Fruit fly (Drosophila melanogaster) whole organism, embryonic: ENCODE measurements around the gene Drs.

Experiments used
- Atf-2 ChIP-seq: fragments of 200-800 bp; sonication (Bioruptor generic); optimal IDR thresholded peaks from 2 replicates; lab custom pipeline; 2016; ENCODE audit warnings: missing biosample characterization, missing genetic modification characterization
- CG10267 ChIP-seq: fragments of 200-800 bp; sonication (Bioruptor generic); optimal IDR thresholded peaks from 2 replicates; lab custom pipeline; 2018; ENCODE audit warnings: missing biosample characterization, mild to moderate bottlenecking, missing genetic modification characterization, moderate library complexity
- CG10431 ChIP-seq: fragments of 200-800 bp; sonication (Bioruptor generic); optimal IDR thresholded peaks from 3 replicates; lab custom pipeline; 2018; ENCODE audit warnings: missing biosample characterization, mild to moderate bottlenecking, missing genetic modification characterization
- CG12942 ChIP-seq: fragments of 200-800 bp; sonication (Bioruptor generic); optimal IDR thresholded peaks from 3 replicates; lab custom pipeline; 2016; ENCODE audit warnings: missing biosample characterization, missing genetic modification characterization
- CG1529 ChIP-seq: fragments of 200-800 bp; sonication (Bioruptor generic); optimal IDR thresholded peaks from 3 replicates; lab custom pipeline; 2018; ENCODE audit warnings: missing biosample characterization, missing genetic modification characterization
- CG16813 ChIP-seq: fragments of 200-800 bp; sonication (Bioruptor generic); IDR thresholded peaks from 3 replicates; pipeline ENCODE4 v1.3.6; 2022; ENCODE audit warnings: missing biosample characterization, missing genetic modification characterization; ENCODE audit not compliant: partially characterized antibody
- CG17328 ChIP-seq: fragments of 200-800 bp; sonication (Bioruptor generic); IDR thresholded peaks from 2 replicates; pipeline ENCODE4 v1.3.6; 2022; ENCODE audit warnings: missing biosample characterization, missing genetic modification characterization
- CG18011 ChIP-seq: fragments of 200-800 bp; sonication (Bioruptor generic); optimal IDR thresholded peaks from 2 replicates; lab custom pipeline; 2017; ENCODE audit warnings: missing biosample characterization, missing genetic modification characterization, mild to moderate bottlenecking, moderate library complexity, missing genotype
- CG2712 ChIP-seq: fragments of 200-800 bp; optimal IDR thresholded peaks from 3 replicates; lab custom pipeline; 2019; ENCODE audit warnings: missing biosample characterization, mild to moderate bottlenecking, missing genetic modification characterization, moderate library complexity
- CG6254 ChIP-seq: fragments of 200-800 bp; sonication (Bioruptor generic); optimal IDR thresholded peaks from 3 replicates; lab custom pipeline; 2017; ENCODE audit warnings: mild to moderate bottlenecking, missing biosample characterization, missing genetic modification reagents, missing genetic modification characterization
- CG6791 ChIP-seq: fragments of 200-800 bp; sonication (Bioruptor generic); IDR thresholded peaks from 3 replicates; pipeline ENCODE4 v1.3.6; 2022; ENCODE audit warnings: missing biosample characterization, missing genetic modification characterization; ENCODE audit not compliant: partially characterized antibody
- CG8089 ChIP-seq: fragments of 200-800 bp; sonication (Bioruptor generic); optimal IDR thresholded peaks from 3 replicates; lab custom pipeline; 2016; ENCODE audit warnings: missing biosample characterization, missing genetic modification characterization
- CG8765 ChIP-seq: fragments of 200-800 bp; sonication (Bioruptor generic); IDR thresholded peaks from 2 replicates; pipeline ENCODE4 v1.3.6; 2022; ENCODE audit warnings: missing biosample characterization, missing genetic modification characterization
- CG9609 ChIP-seq: fragments of 200-800 bp; sonication (Bioruptor generic); optimal IDR thresholded peaks from 3 replicates; lab custom pipeline; 2016; ENCODE audit warnings: missing biosample characterization, missing genetic modification characterization
- CG9727 ChIP-seq: fragments of 200-800 bp; sonication (Bioruptor generic); optimal IDR thresholded peaks from 3 replicates; lab custom pipeline; 2017; ENCODE audit warnings: missing biosample characterization, mild to moderate bottlenecking, missing genetic modification characterization
- CkIIα-i1 ChIP-seq: fragments of 200-800 bp; sonication (Bioruptor generic); IDR thresholded peaks from 2 replicates; pipeline ENCODE4 v1.3.6; 2022; ENCODE audit warnings: missing biosample characterization, missing genetic modification characterization
- D19A ChIP-seq: fragments of 200-800 bp; optimal IDR thresholded peaks from 3 replicates; lab custom pipeline; 2019; ENCODE audit warnings: missing biosample characterization, mild to moderate bottlenecking, missing genetic modification characterization, moderate library complexity
- HLHmδ ChIP-seq: fragments of 200-800 bp; sonication (Bioruptor generic); optimal IDR thresholded peaks from 2 replicates; lab custom pipeline; 2018; ENCODE audit warnings: missing biosample characterization, mild to moderate bottlenecking, missing genetic modification characterization, moderate library complexity
- Hand ChIP-seq: fragments of 200-800 bp; sonication (Bioruptor generic); optimal IDR thresholded peaks from 2 replicates; lab custom pipeline; 2017; ENCODE audit warnings: mild to moderate bottlenecking, missing biosample characterization, missing genetic modification reagents, missing genetic modification characterization
- Hey ChIP-seq: fragments of 200-800 bp; sonication (Bioruptor generic); optimal IDR thresholded peaks from 3 replicates; lab custom pipeline; 2018; ENCODE audit warnings: missing biosample characterization, mild to moderate bottlenecking, missing genetic modification characterization
- HmgZ ChIP-seq: fragments of 200-800 bp; sonication (Bioruptor generic); optimal IDR thresholded peaks from 2 replicates; lab custom pipeline; 2018; ENCODE audit warnings: missing biosample characterization, mild to moderate bottlenecking, missing genetic modification characterization
- Hr3 ChIP-seq: fragments of 200-800 bp; sonication (Bioruptor generic); optimal IDR thresholded peaks from 3 replicates; lab custom pipeline; 2016; ENCODE audit warnings: missing biosample characterization, missing genetic modification characterization
- Lhr ChIP-seq: fragments of 200-800 bp; sonication (Bioruptor generic); optimal IDR thresholded peaks from 3 replicates; lab custom pipeline; 2017; ENCODE audit warnings: mild to moderate bottlenecking, missing biosample characterization, missing genetic modification reagents, missing genetic modification characterization
- Lpt ChIP-seq: fragments of >200 bp; optimal IDR thresholded peaks from 2 replicates; lab custom pipeline; 2018; ENCODE audit warnings: missing biosample characterization, missing genetic modification characterization
- Meics ChIP-seq: fragments of 200-800 bp; sonication (Bioruptor generic); optimal IDR thresholded peaks from 2 replicates; lab custom pipeline; 2017; ENCODE audit warnings: missing biosample characterization, mild to moderate bottlenecking, missing genetic modification characterization
- Opbp ChIP-seq: fragments of 200-800 bp; sonication (Bioruptor generic); IDR thresholded peaks from 3 replicates; pipeline ENCODE4 v1.3.6; 2022; ENCODE audit warnings: missing biosample characterization, missing genetic modification characterization; ENCODE audit not compliant: partially characterized antibody
- Ptx1 ChIP-seq: fragments of 200-800 bp; sonication (Bioruptor generic); IDR thresholded peaks from 2 replicates; pipeline ENCODE4 v1.3.6; 2022; ENCODE audit warnings: missing biosample characterization, missing genetic modification characterization
- Scr ChIP-seq: fragments of 200-800 bp; sonication (Bioruptor generic); IDR thresholded peaks from 2 replicates; pipeline ENCODE4 v1.3.6; 2022; ENCODE audit warnings: missing biosample characterization, missing genetic modification characterization; ENCODE audit not compliant: partially characterized antibody
- bsh ChIP-seq, 2 experiments: fragments of 200-800 bp; sonication (Bioruptor generic); optimal IDR thresholded peaks; 2 replicates each; lab custom pipeline; 2017 to 2018; ENCODE audit warnings: mild to moderate bottlenecking in 2 of 2, missing biosample characterization in 2 of 2, missing genetic modification characterization in 2 of 2, moderate library complexity in 1 of 2
- chif ChIP-seq, 2 experiments: fragments of 200-800 bp; sonication (Bioruptor generic); optimal IDR thresholded peaks; 3 replicates each; lab custom pipeline; 2016; ENCODE audit warnings: missing biosample characterization in 2 of 2, missing genetic modification characterization in 2 of 2
- danr ChIP-seq: fragments of 200-800 bp; sonication (Bioruptor generic); IDR thresholded peaks from 2 replicates; pipeline ENCODE4 v1.3.6; 2022; ENCODE audit warnings: missing biosample characterization, missing genetic modification characterization
- dpn ChIP-seq, 2 experiments: fragments of 200-800 bp; sonication (Bioruptor generic); optimal IDR thresholded peaks; 3 replicates each; lab custom pipeline; 2016; ENCODE audit warnings: missing biosample characterization in 2 of 2, missing genetic modification characterization in 2 of 2
- ems ChIP-seq: fragments of 200-800 bp; sonication (Bioruptor generic); optimal IDR thresholded peaks from 3 replicates; lab custom pipeline; 2016; ENCODE audit warnings: missing biosample characterization, missing genetic modification characterization
- gsb-n ChIP-seq: fragments of 200-800 bp; sonication (Bioruptor generic); optimal IDR thresholded peaks from 3 replicates; lab custom pipeline; 2018; ENCODE audit warnings: missing biosample characterization, mild to moderate bottlenecking, missing genetic modification characterization
- her ChIP-seq: fragments of 200-800 bp; sonication (Bioruptor generic); optimal IDR thresholded peaks from 2 replicates; lab custom pipeline; 2016; ENCODE audit warnings: missing biosample characterization, missing genetic modification characterization
- jumu ChIP-seq: fragments of 200-800 bp; sonication (Bioruptor generic); optimal IDR thresholded peaks from 3 replicates; lab custom pipeline; 2016; ENCODE audit warnings: missing biosample characterization, missing genetic modification characterization
- klu ChIP-seq: fragments of 200-800 bp; sonication (Bioruptor generic); IDR thresholded peaks from 2 replicates; pipeline ENCODE4 v1.3.6; 2022; ENCODE audit warnings: missing biosample characterization, missing genetic modification characterization
- mld ChIP-seq: fragments of 200-800 bp; sonication (Bioruptor generic); IDR thresholded peaks from 3 replicates; pipeline ENCODE4 v1.3.6; 2022; ENCODE audit warnings: missing biosample characterization, missing genetic modification characterization; ENCODE audit not compliant: partially characterized antibody
- nom ChIP-seq: fragments of 200-800 bp; sonication (Bioruptor generic); optimal IDR thresholded peaks from 2 replicates; lab custom pipeline; 2017; ENCODE audit warnings: missing biosample characterization, missing genetic modification characterization, mild to moderate bottlenecking, moderate library complexity, missing genetic modification reagents
- odd ChIP-seq: fragments of 200-800 bp; sonication (Bioruptor generic); optimal IDR thresholded peaks from 2 replicates; lab custom pipeline; 2017; ENCODE audit warnings: missing biosample characterization, mild to moderate bottlenecking, missing genetic modification characterization
- peb ChIP-seq: fragments of 200-800 bp; sonication (Bioruptor generic); IDR thresholded peaks from 2 replicates; pipeline ENCODE4 v1.3.6; 2022; ENCODE audit warnings: missing biosample characterization, missing genetic modification characterization
- pfk ChIP-seq: fragments of 200-800 bp; sonication (Bioruptor generic); optimal IDR thresholded peaks from 2 replicates; lab custom pipeline; 2018; ENCODE audit warnings: missing biosample characterization, mild to moderate bottlenecking, missing genetic modification characterization, moderate library complexity
- pzg ChIP-seq: fragments of 200-800 bp; sonication (Bioruptor generic); optimal IDR thresholded peaks from 3 replicates; lab custom pipeline; 2018; ENCODE audit warnings: missing biosample characterization, mild to moderate bottlenecking, missing genetic modification characterization, moderate library complexity
- sd ChIP-seq: fragments of 200-800 bp; sonication (Bioruptor generic); optimal IDR thresholded peaks from 3 replicates; lab custom pipeline; 2018; ENCODE audit warnings: missing biosample characterization, mild to moderate bottlenecking, missing genetic modification characterization, moderate library complexity
- stc ChIP-seq: fragments of 200-800 bp; sonication (Bioruptor generic); IDR thresholded peaks from 2 replicates; pipeline ENCODE4 v1.3.6; 2022; ENCODE audit warnings: missing biosample characterization, missing genetic modification characterization
- twi ChIP-seq: fragments of 200-800 bp; optimal IDR thresholded peaks from 2 replicates; lab custom pipeline; 2019; ENCODE audit warnings: missing biosample characterization, mild to moderate bottlenecking, missing genetic modification characterization, moderate library complexity
- unc-4 ChIP-seq: fragments of 200-800 bp; sonication (Bioruptor generic); IDR thresholded peaks from 2 replicates; pipeline ENCODE4 v1.3.6; 2022; ENCODE audit warnings: missing biosample characterization, missing genetic modification characterization; ENCODE audit not compliant: partially characterized antibody
- vnd ChIP-seq: fragments of 200-800 bp; sonication (Bioruptor generic); IDR thresholded peaks from 3 replicates; pipeline ENCODE4 v1.3.6; 2022; ENCODE audit warnings: missing biosample characterization, missing genetic modification characterization; ENCODE audit not compliant: partially characterized antibody
- zfh2 ChIP-seq: fragments of 200-800 bp; sonication (Bioruptor generic); optimal IDR thresholded peaks from 2 replicates; lab custom pipeline; 2016; ENCODE audit warnings: missing biosample characterization, missing genetic modification characterization

The Drs gene

DNA sequence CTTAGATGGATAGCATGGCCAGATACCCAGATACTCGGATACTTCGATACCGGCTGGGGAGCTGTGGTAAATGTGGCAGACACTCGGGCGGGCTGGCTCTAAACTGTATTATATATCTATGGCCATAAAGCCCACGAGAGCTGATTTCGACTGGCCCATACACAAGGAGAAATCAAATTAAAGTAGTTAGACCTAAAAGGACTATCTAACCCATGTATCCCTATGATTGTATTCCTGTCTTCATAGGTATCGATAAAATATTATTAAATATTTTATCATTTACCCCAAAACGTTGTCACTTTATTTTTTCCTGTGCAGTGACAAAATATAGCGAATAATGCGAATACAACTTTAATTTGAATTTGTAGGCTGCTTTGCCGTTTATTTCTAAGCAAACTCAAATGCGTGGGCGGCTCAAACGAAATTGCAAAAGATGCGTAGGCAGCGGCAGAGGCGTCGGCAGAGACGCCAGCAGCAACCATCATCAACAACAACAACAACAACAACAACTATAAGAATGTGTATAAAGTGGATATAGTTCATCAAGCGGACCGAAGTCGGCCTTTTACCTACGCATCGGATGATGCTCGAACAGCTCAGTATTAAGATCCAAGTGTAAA lies 12.6 kb downstream of the Drs start (continued):
- TF ChIP-seq dpn (GFP tag; optimal IDR thresholded peaks at IDR 0.05; lab: Kevin White, UChicago) (peak; percentile 6 to 17), twi (tag; lab: Kevin White, UChicago) (no peak), CG8089 (GFP tag; lab: Kevin White, UChicago) (no peak), nom (GFP tag; lab: Kevin White, UChicago) (no peak), gsb-n (tag; lab: Kevin White, UChicago) (no peak), Lhr (GFP tag; lab: Kevin White, UChicago) (no peak), Hr3 (GFP tag; lab: Kevin White, UChicago) (no peak), D19A (tag; lab: Kevin White, UChicago) (no peak), unc-4 (GFP tag; lab: Robert Waterston, UW) (no peak), CG10431 (GFP tag; lab: Kevin White, UChicago) (no peak), Hand (GFP tag; lab: Kevin White, UChicago) (no peak), zfh2 (peak; percentile 14), CG1529 (GFP tag; lab: Kevin White, UChicago) (no peak), pfk (GFP tag; lab: Kevin White, UChicago) (no peak), CG12942 (GFP tag; lab: Kevin White, UChicago) (no peak), Ptx1 (GFP tag; lab: Robert Waterston, UW) (peak; percentile 65), CG10267 (tag; lab: Kevin White, UChicago) (no peak), Atf-2 (no peak), CG9609 (GFP tag; lab: Kevin White, UChicago) (no peak), peb (GFP tag; lab: Robert Waterston, UW) (0 out of 2 replicates have a peak, but pooled peaks have one; percentile 23), Opbp (GFP tag; lab: Robert Waterston, UW) (no peak), danr (GFP tag; lab: Robert Waterston, UW) (peak; percentile 34; the same call in 1 of the 2 replicates), CG8765 (GFP tag; lab: Robert Waterston, UW) (peak; percentile 39), CG2712 (tag; lab: Kevin White, UChicago) (no peak), ems (GFP tag; lab: Kevin White, UChicago) (no peak), odd (GFP tag; lab: Kevin White, UChicago) (no peak), mld (GFP tag; lab: Robert Waterston, UW) (no peak), klu (GFP tag; lab: Robert Waterston, UW) (0 out of 2 replicates have a peak, but pooled peaks have one; percentile 8), HLHmδ (GFP tag; lab: Kevin White, UChicago) (no peak), CG9727 (GFP tag; lab: Kevin White, UChicago) (no peak), vnd (GFP tag; lab: Robert Waterston, UW) (no peak), Hey (tag; lab: Kevin White, UChicago) (no peak), CG6254 (GFP tag; lab: Kevin White, UChicago) (no peak), chif (GFP tag; optimal IDR thresholded peaks at IDR 0.05; lab: Kevin White, UChicago) (no peak), stc (GFP tag; lab: Robert Waterston, UW) (peak; percentile 43; the same call in 1 of the 2 replicates), sd (no peak), bsh (GFP tag; optimal IDR thresholded peaks at IDR 0.05; lab: Kevin White, UChicago) (peak in 1 of 2 experiments; percentile 48), pzg (GFP tag; lab: Kevin White, UChicago) (no peak), Lpt (GFP tag; lab: Kevin White, UChicago) (no peak), CG6791 (no peak), her (GFP tag; lab: Kevin White, UChicago) (no peak), CkIIα-i1 (GFP tag; lab: Robert Waterston, UW) (no peak), CG18011 (GFP tag; lab: Kevin White, UChicago) (no peak), Scr (GFP tag; lab: Robert Waterston, UW) (no peak), CG17328 (GFP tag; lab: Robert Waterston, UW) (peak; percentile 73), Meics (no peak), jumu (GFP tag; lab: Kevin White, UChicago) (no peak), CG16813 (GFP tag; lab: Robert Waterston, UW) (no peak), HmgZ (tag; lab: Kevin White, UChicago) (no peak)
